Worm (Caenorhabditis elegans) whole organism, mixed stage, embryonic: ENCODE measurements around the gene W08E12.7.
"Not testable (repeated sequence)": the region's sequence is repeated elsewhere in the genome, so short reads cannot be mapped to it uniquely, and the experiment has no call there.

Source experiments
- M03D4.4 ChIP-seq: sonication (generic microtip); optimal IDR thresholded peaks from 2 replicates; lab custom pipeline; 2017; ENCODE audit warnings: mild to moderate bottlenecking, missing genetic modification characterization, missing compliant biosample characterization
- bed-3 ChIP-seq: fragments of 200-800 bp; sonication (Bioruptor generic); optimal IDR thresholded peaks from 3 replicates; lab custom pipeline; 2018; ENCODE audit warnings: mild to moderate bottlenecking, missing genetic modification characterization, moderate library complexity, missing compliant biosample characterization
- blmp-1 ChIP-seq: fragments of 150-350 bp; optimal IDR thresholded peaks from 2 replicates; lab custom pipeline; 2014; ENCODE audit warnings: missing biosample characterization, missing genetic modification characterization
- ceh-39 ChIP-seq: fragments of 150-350 bp; optimal IDR thresholded peaks from 2 replicates; lab custom pipeline; 2014; ENCODE audit warnings: missing biosample characterization, missing genetic modification characterization
- ceh-43 ChIP-seq: fragments of 200-800 bp; sonication (Bioruptor generic); optimal IDR thresholded peaks from 2 replicates; lab custom pipeline; 2018; ENCODE audit warnings: mild to moderate bottlenecking, missing genetic modification characterization, moderate library complexity, missing compliant biosample characterization
- ceh-83 ChIP-seq: fragments of 200-800 bp; sonication (Bioruptor generic); optimal IDR thresholded peaks from 2 replicates; lab custom pipeline; 2018; ENCODE audit warnings: mild to moderate bottlenecking, missing genetic modification characterization, missing compliant biosample characterization
- ces-1 ChIP-seq: fragments of 150-350 bp; optimal IDR thresholded peaks from 2 replicates; lab custom pipeline; 2014; ENCODE audit warnings: missing biosample characterization, missing genetic modification reagents, missing genetic modification characterization
- cnd-1 ChIP-seq: fragments of 200-800 bp; sonication (Bioruptor generic); optimal IDR thresholded peaks from 2 replicates; lab custom pipeline; 2018; ENCODE audit warnings: mild to moderate bottlenecking, missing genetic modification characterization, missing compliant biosample characterization
- elt-1 ChIP-seq: sonication (generic microtip); optimal IDR thresholded peaks from 2 replicates; lab custom pipeline; 2017; ENCODE audit warnings: missing genetic modification characterization, mild to moderate bottlenecking, missing compliant biosample characterization, antibody characterized with exemption, moderate library complexity, borderline replicate concordance; ENCODE audit not compliant: insufficient read depth
- elt-3 ChIP-seq: fragments of 150-350 bp; optimal IDR thresholded peaks from 2 replicates; lab custom pipeline; 2014; ENCODE audit warnings: missing biosample characterization, missing genetic modification characterization
- flh-1 ChIP-seq: fragments of 200-800 bp; sonication (Bioruptor generic); optimal IDR thresholded peaks from 2 replicates; lab custom pipeline; 2018; ENCODE audit warnings: mild to moderate bottlenecking, missing genetic modification characterization, moderate library complexity, missing compliant biosample characterization
- ham-2 ChIP-seq: fragments of 200-800 bp; sonication (Bioruptor generic); optimal IDR thresholded peaks from 2 replicates; lab custom pipeline; 2018; ENCODE audit warnings: mild to moderate bottlenecking, missing genetic modification characterization, missing compliant biosample characterization
- hlh-1 ChIP-seq: fragments of 150-350 bp; optimal IDR thresholded peaks from 2 replicates; lab custom pipeline; 2014; ENCODE audit warnings: missing biosample characterization, missing genetic modification reagents, missing genetic modification characterization
- lin-13 ChIP-seq: fragments of 150-350 bp; optimal IDR thresholded peaks from 2 replicates; lab custom pipeline; 2014; ENCODE audit warnings: missing biosample characterization, missing genetic modification characterization
- lin-32 ChIP-seq: fragments of 200-800 bp; sonication (Bioruptor generic); optimal IDR thresholded peaks from 2 replicates; lab custom pipeline; 2018; ENCODE audit warnings: mild to moderate bottlenecking, missing genetic modification characterization, missing compliant biosample characterization
- lsy-2 ChIP-seq: fragments of 150-350 bp; optimal IDR thresholded peaks from 2 replicates; lab custom pipeline; 2014; ENCODE audit warnings: missing biosample characterization, missing genetic modification characterization
- mab-5 ChIP-seq: fragments of 150-350 bp; optimal IDR thresholded peaks from 2 replicates; lab custom pipeline; 2014; ENCODE audit warnings: missing biosample characterization, missing genetic modification characterization
- mep-1 ChIP-seq: fragments of 150-350 bp; optimal IDR thresholded peaks from 2 replicates; lab custom pipeline; 2017; ENCODE audit warnings: missing biosample characterization, missing genetic modification reagents, missing genetic modification characterization, inconsistent platforms
- nhr-12 ChIP-seq: fragments of 150-350 bp; optimal IDR thresholded peaks from 2 replicates; lab custom pipeline; 2014; ENCODE audit warnings: missing biosample characterization, missing genetic modification characterization
- nhr-2 ChIP-seq: fragments of 150-350 bp; optimal IDR thresholded peaks from 2 replicates; lab custom pipeline; 2014; ENCODE audit warnings: missing biosample characterization, missing genetic modification characterization
- nhr-237 ChIP-seq: fragments of 150-350 bp; optimal IDR thresholded peaks from 2 replicates; lab custom pipeline; 2014; ENCODE audit warnings: missing biosample characterization, missing genetic modification characterization
- nhr-28 ChIP-seq: fragments of 150-350 bp; optimal IDR thresholded peaks from 2 replicates; lab custom pipeline; 2014; ENCODE audit warnings: missing biosample characterization, missing genetic modification characterization
- nhr-76 ChIP-seq: sonication (generic microtip); optimal IDR thresholded peaks from 2 replicates; lab custom pipeline; 2017; ENCODE audit warnings: missing biosample characterization, missing genetic modification characterization
- pha-4 ChIP-seq: fragments of 150-350 bp; optimal IDR thresholded peaks from 2 replicates; lab custom pipeline; 2018; ENCODE audit warnings: missing biosample characterization, missing genetic modification reagents, missing genetic modification characterization
- snpc-4 ChIP-seq: fragments of 150-350 bp; optimal IDR thresholded peaks from 2 replicates; lab custom pipeline; 2014; ENCODE audit warnings: missing biosample characterization, missing genetic modification characterization
- sptf-1 ChIP-seq: sonication (generic microtip); optimal IDR thresholded peaks from 2 replicates; lab custom pipeline; 2017; ENCODE audit warnings: mild to moderate bottlenecking, missing genetic modification characterization, moderate library complexity, missing compliant biosample characterization
- tbx-8 ChIP-seq: fragments of 200-800 bp; sonication (Bioruptor generic); optimal IDR thresholded peaks from 2 replicates; lab custom pipeline; 2018; ENCODE audit warnings: mild to moderate bottlenecking, missing genetic modification characterization, moderate library complexity, missing compliant biosample characterization
- unc-120 ChIP-seq: sonication (generic microtip); optimal IDR thresholded peaks from 2 replicates; lab custom pipeline; 2017; ENCODE audit warnings: missing genetic modification characterization, missing compliant biosample characterization; ENCODE audit not compliant: poor library complexity, severe bottlenecking
- unc-39 ChIP-seq: fragments of 150-350 bp; optimal IDR thresholded peaks from 2 replicates; lab custom pipeline; 2014; ENCODE audit warnings: missing biosample characterization, missing genetic modification characterization
- unc-62 ChIP-seq: fragments of 150-350 bp; optimal IDR thresholded peaks from 2 replicates; lab custom pipeline; 2014; ENCODE audit warnings: missing biosample characterization, missing genetic modification reagents, missing genetic modification characterization
- ztf-11 ChIP-seq: fragments of 150-350 bp; optimal IDR thresholded peaks from 2 replicates; lab custom pipeline; 2014; ENCODE audit warnings: missing biosample characterization, missing genetic modification characterization

W08E12.7 gene

ce11 chrIV:3296578-3297549 lies 1.9 kb downstream of the W08E12.7 start:
- no peak for TF ChIP-seq blmp-1 (tag; lab: Kevin White, UChicago)
- TF ChIP-seq nhr-2 (tag; lab: Kevin White, UChicago), result no peak
- no peak for TF ChIP-seq unc-39 (tag; lab: Kevin White, UChicago)
- no peak for TF ChIP-seq cnd-1 (tag; lab: Kevin White, UChicago)
- no peak for TF ChIP-seq snpc-4 (tag; lab: Kevin White, UChicago)
- no peak for TF ChIP-seq hlh-1 (tag; lab: Kevin White, UChicago)
- no peak for TF ChIP-seq pha-4 (tag; lab: Kevin White, UChicago)
- no peak for TF ChIP-seq unc-120 (tag; lab: Kevin White, UChicago)
- TF ChIP-seq lsy-2 (tag; lab: Kevin White, UChicago), result no peak
- TF ChIP-seq lin-32 (GFP tag; lab: Kevin White, UChicago), result no peak
- no peak for TF ChIP-seq ceh-39 (tag; lab: Kevin White, UChicago)
- no peak for TF ChIP-seq nhr-237 (tag; lab: Kevin White, UChicago)
- TF ChIP-seq ceh-43 (GFP tag; lab: Kevin White, UChicago), result no peak
- no peak for TF ChIP-seq tbx-8 (GFP tag; lab: Kevin White, UChicago)
- TF ChIP-seq M03D4.4 (tag; lab: Kevin White, UChicago), result no peak
- no peak for TF ChIP-seq bed-3
- no peak for TF ChIP-seq mab-5
- TF ChIP-seq ham-2, result no peak
- no peak for TF ChIP-seq flh-1 (GFP tag; lab: Kevin White, UChicago)
- no peak for TF ChIP-seq nhr-28 (tag; lab: Kevin White, UChicago)

ce11 chrIV:3298300-3298699 lies 3.4 kb downstream of the W08E12.7 start, which contains the start of gene W08E12.6:
TSS of gene W08E12.6 (plus strand) at chrIV:3298600.
- TF ChIP-seq elt-1 (tag; lab: Kevin White, UChicago) (no peak), ceh-83 (GFP tag; lab: Kevin White, UChicago) (no peak), cnd-1 (tag; lab: Kevin White, UChicago) (no peak), ces-1 (GFP tag; lab: Kevin White, UChicago) (no peak), nhr-76 (tag; lab: Kevin White, UChicago) (no peak), mep-1 (tag; lab: Kevin White, UChicago) (no peak), lin-32 (GFP tag; lab: Kevin White, UChicago) (no peak), ztf-11 (no peak), bed-3 (no peak), elt-3 (tag; lab: Kevin White, UChicago) (no peak), blmp-1 (tag; lab: Kevin White, UChicago) (no peak), mab-5 (no peak), nhr-12 (no peak), unc-39 (tag; lab: Kevin White, UChicago) (no peak), nhr-28 (tag; lab: Kevin White, UChicago) (no peak), unc-62 (no peak)

- TF ChIP-seq ham-2, result no peak
- TF ChIP-seq ceh-83 (GFP tag; lab: Kevin White, UChicago), result peak; percentile 46
- TF ChIP-seq, all 35 proteins: peak for 1
These were observed 4.3 kb downstream of the W08E12.7 start for ce11 chrIV:3299229-3299628.

ce11 chrIV:3300492-3300891 lies 5.6 kb downstream of the W08E12.7 start, which contains the start of gene W08E12.5:
TSS of gene W08E12.5 (plus strand) at chrIV:3300792.
- TF ChIP-seq lin-13 (no peak), nhr-237 (tag; lab: Kevin White, UChicago) (no peak), M03D4.4 (tag; lab: Kevin White, UChicago) (no peak), sptf-1 (tag; lab: Kevin White, UChicago) (no peak), ham-2 (no peak)
- TF ChIP-seq, all 35 proteins: peak for 0

- TF ChIP-seq unc-62; pha-4 (tag; lab: Kevin White, UChicago); lin-13: not testable (repeated sequence)
These were observed 7.1 kb downstream of the W08E12.7 start, which contains the start of gene W08E12.4 for ce11 chrIV:3302058-3302457. TSS of gene W08E12.4 (plus strand) at chrIV:3302358.
